Fruit fly (Drosophila melanogaster) whole organism, pupa: Measurements from ENCODE around the gene CG4301.

Source experiments
- CG10348 ChIP-seq: fragments of 200-800 bp; sonication (Bioruptor generic); IDR thresholded peaks from 2 replicates; pipeline ENCODE4 v1.3.6; 2022; ENCODE audit warnings: missing biosample characterization, missing genetic modification characterization
- CG12605 ChIP-seq: fragments of 200-800 bp; sonication (Bioruptor generic); IDR thresholded peaks from 2 replicates; pipeline ENCODE4 v1.3.6; 2022; ENCODE audit warnings: missing biosample characterization, missing genetic modification characterization
- CG13204 ChIP-seq: fragments of 200-800 bp; sonication (Bioruptor generic); optimal IDR thresholded peaks from 2 replicates; lab custom pipeline; 2018; ENCODE audit warnings: missing biosample characterization, mild to moderate bottlenecking, missing genetic modification characterization, moderate library complexity
- CG14655 ChIP-seq: fragments of 200-800 bp; sonication (Bioruptor generic); optimal IDR thresholded peaks from 3 replicates; lab custom pipeline; 2017; ENCODE audit warnings: mild to moderate bottlenecking, missing biosample characterization, missing genetic modification reagents, missing genetic modification characterization
- CG15710 ChIP-seq: fragments of 200-800 bp; sonication (Bioruptor generic); optimal IDR thresholded peaks from 2 replicates; lab custom pipeline; 2018; ENCODE audit warnings: missing biosample characterization, mild to moderate bottlenecking, missing genetic modification characterization, moderate library complexity
- CG17806 ChIP-seq: fragments of 200-800 bp; sonication (Bioruptor generic); optimal IDR thresholded peaks from 2 replicates; lab custom pipeline; 2018; ENCODE audit warnings: missing biosample characterization, mild to moderate bottlenecking, missing genetic modification characterization, moderate library complexity
- CG32121 ChIP-seq: fragments of 200-800 bp; sonication (Bioruptor generic); IDR thresholded peaks from 2 replicates; pipeline ENCODE4 v1.3.6; 2022; ENCODE audit warnings: missing biosample characterization, missing genetic modification characterization
- CG34367 ChIP-seq: fragments of 200-800 bp; sonication (Bioruptor generic); optimal IDR thresholded peaks from 2 replicates; lab custom pipeline; 2018; ENCODE audit warnings: missing biosample characterization, mild to moderate bottlenecking, missing genetic modification characterization
- CG4496 ChIP-seq: fragments of 200-800 bp; sonication (Bioruptor generic); IDR thresholded peaks from 3 replicates; pipeline ENCODE4 v1.3.6; 2022; ENCODE audit warnings: missing biosample characterization, missing genetic modification characterization
- CG8159 ChIP-seq: fragments of 200-800 bp; sonication (Bioruptor generic); optimal IDR thresholded peaks from 3 replicates; lab custom pipeline; 2018; ENCODE audit warnings: missing biosample characterization, mild to moderate bottlenecking, missing genetic modification characterization, moderate library complexity
- CG8301 ChIP-seq: fragments of 200-800 bp; sonication (Bioruptor generic); optimal IDR thresholded peaks from 2 replicates; lab custom pipeline; 2018; ENCODE audit warnings: missing biosample characterization, mild to moderate bottlenecking, missing genetic modification characterization
- CG9948 ChIP-seq: fragments of 200-800 bp; sonication (Bioruptor generic); optimal IDR thresholded peaks from 2 replicates; lab custom pipeline; 2018; ENCODE audit warnings: missing biosample characterization, mild to moderate bottlenecking, missing genetic modification characterization, moderate library complexity
- D1 ChIP-seq: fragments of 200-800 bp; sonication (Bioruptor generic); optimal IDR thresholded peaks from 2 replicates; lab custom pipeline; 2018; ENCODE audit warnings: missing biosample characterization, mild to moderate bottlenecking, missing genetic modification characterization, moderate library complexity
- EcR ChIP-seq: fragments of 200-800 bp; sonication (Bioruptor generic); optimal IDR thresholded peaks from 3 replicates; lab custom pipeline; 2019; ENCODE audit warnings: missing biosample characterization, missing genetic modification characterization, mild to moderate bottlenecking, moderate library complexity, missing genetic modification reagents
- Ets98B ChIP-seq: fragments of 200-800 bp; sonication (Bioruptor generic); IDR thresholded peaks from 2 replicates; pipeline ENCODE4 v1.3.6; 2022; ENCODE audit warnings: missing biosample characterization, missing genetic modification characterization
- Pif1A ChIP-seq: fragments of 200-800 bp; sonication (Bioruptor generic); optimal IDR thresholded peaks from 3 replicates; lab custom pipeline; 2016; ENCODE audit warnings: missing biosample characterization, missing genetic modification characterization
- Pif1B ChIP-seq: fragments of 200-800 bp; sonication (Bioruptor generic); optimal IDR thresholded peaks from 3 replicates; lab custom pipeline; 2016; ENCODE audit warnings: missing biosample characterization, missing genetic modification characterization
- Snoo ChIP-seq: fragments of 200-800 bp; sonication (Bioruptor generic); optimal IDR thresholded peaks from 3 replicates; lab custom pipeline; 2017; ENCODE audit warnings: missing biosample characterization, mild to moderate bottlenecking, missing genetic modification characterization, inconsistent platforms
- fd96Ca ChIP-seq: fragments of 200-800 bp; sonication (Bioruptor generic); IDR thresholded peaks from 3 replicates; pipeline ENCODE4 v1.3.6; 2022; ENCODE audit warnings: missing biosample characterization, missing genetic modification characterization
- gl ChIP-seq: fragments of 200-800 bp; sonication (Bioruptor generic); optimal IDR thresholded peaks from 2 replicates; lab custom pipeline; 2018; ENCODE audit warnings: missing biosample characterization, mild to moderate bottlenecking, missing genetic modification characterization
- rn ChIP-seq: fragments of 200-800 bp; sonication (Bioruptor generic); IDR thresholded peaks from 2 replicates; pipeline ENCODE4 v1.3.6; 2022; ENCODE audit warnings: missing biosample characterization, missing genetic modification characterization

CG4301 gene

DNA sequence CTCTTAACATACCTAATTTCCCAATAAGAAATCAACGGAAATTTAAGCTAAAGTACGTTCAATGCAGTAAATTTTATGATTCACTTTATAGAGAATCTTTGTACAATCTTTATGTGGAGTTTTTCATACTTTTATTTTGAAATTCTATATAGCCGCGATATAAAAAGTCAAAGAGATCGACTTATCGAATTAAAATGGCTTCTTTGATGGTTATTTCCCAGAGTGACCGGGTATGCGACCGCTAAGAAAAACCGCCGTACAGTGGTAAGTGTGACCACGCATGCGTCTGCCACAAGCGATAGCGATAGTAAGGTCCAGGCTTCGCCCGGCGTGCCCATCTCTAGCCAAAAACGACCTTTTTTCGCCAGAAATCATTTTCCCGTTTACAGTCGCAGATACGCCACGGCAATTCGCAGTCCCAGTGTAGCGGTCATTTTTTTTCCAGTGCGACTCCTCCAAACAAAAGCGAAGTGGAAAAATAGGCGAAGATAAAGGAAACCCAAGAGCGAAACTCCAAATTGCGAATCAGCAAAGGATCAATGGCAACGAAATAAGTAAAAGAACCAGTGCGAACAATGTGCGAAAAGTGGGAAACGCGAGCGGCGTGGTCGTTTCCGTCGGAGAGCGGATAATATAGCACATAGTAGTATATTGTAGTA, 17.3 kb downstream of the CG4301 start, which contains the start of gene hang:
Gene hang (plus strand): TSS at position 366 of the 659 bp plus-strand sequence.
- TF ChIP-seq Snoo (tag; lab: Kevin White, UChicago) (peak; percentile 2), CG10348 (GFP tag; lab: Robert Waterston, UW) (no peak), EcR (peak; percentile 17), fd96Ca (0 out of 3 replicates have a peak, but pooled peaks have one; percentile 35), CG8159 (tag; lab: Kevin White, UChicago) (peak; percentile 8), CG9948 (tag; lab: Kevin White, UChicago) (no peak), CG32121 (no peak), Pif1A (peak; percentile 26), Ets98B (GFP tag; lab: Robert Waterston, UW) (peak; percentile 4; the same call in 1 of the 2 replicates), Pif1B (GFP tag; lab: Kevin White, UChicago) (peak; percentile 23), CG4496 (GFP tag; lab: Robert Waterston, UW) (peak; percentile 70)

dm6 chrX:16423125-16423509, 17.8 kb downstream of the CG4301 start:
- TF ChIP-seq fd96Ca (peak; percentile 81), Pif1A (no peak), EcR (no peak), CG13204 (GFP tag; lab: Kevin White, UChicago) (peak; percentile 63), Ets98B (GFP tag; lab: Robert Waterston, UW) (peak; percentile 79; the same call in 1 of the 2 replicates), CG10348 (GFP tag; lab: Robert Waterston, UW) (no peak), CG8301 (tag; lab: Kevin White, UChicago) (no peak), Pif1B (GFP tag; lab: Kevin White, UChicago) (no peak), Snoo (tag; lab: Kevin White, UChicago) (no peak), gl (tag; lab: Kevin White, UChicago) (no peak), CG12605 (GFP tag; lab: Robert Waterston, UW) (peak; percentile 19; the same call in 1 of the 2 replicates), CG32121 (peak; percentile 79), CG17806 (tag; lab: Kevin White, UChicago) (no peak), CG4496 (GFP tag; lab: Robert Waterston, UW) (peak; percentile 69), CG8159 (tag; lab: Kevin White, UChicago) (no peak), CG34367 (tag; lab: Kevin White, UChicago) (no peak), CG9948 (tag; lab: Kevin White, UChicago) (no peak), D1 (tag; lab: Kevin White, UChicago) (no peak), CG14655 (GFP tag; lab: Kevin White, UChicago) (no peak), CG15710 (tag; lab: Kevin White, UChicago) (no peak), rn (GFP tag; lab: Robert Waterston, UW) (no peak)

DNA sequence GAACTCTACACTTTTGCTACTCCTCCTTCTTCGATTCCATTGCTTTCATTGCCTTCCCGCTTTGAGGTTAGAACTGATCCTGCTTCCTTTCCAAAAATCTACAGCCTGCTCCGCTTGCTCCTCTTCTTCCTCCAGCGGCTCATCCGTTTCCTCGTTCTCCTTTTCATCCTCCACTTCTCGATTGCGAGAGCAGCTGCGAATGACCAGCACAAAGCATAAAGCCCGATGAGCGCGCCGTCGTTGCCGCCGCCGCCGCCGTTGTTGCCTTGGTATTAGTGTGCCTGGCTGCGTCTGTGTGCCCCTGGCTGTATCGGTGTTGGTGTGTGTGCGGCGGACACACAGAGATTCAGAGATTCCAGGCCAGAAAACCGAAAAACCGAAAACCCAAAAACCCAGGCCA, 19.0 kb downstream of the CG4301 start:
- TF ChIP-seq D1 (tag; lab: Kevin White, UChicago), result no peak
- TF ChIP-seq CG4496 (GFP tag; lab: Robert Waterston, UW), result 0 out of 3 replicates have a peak, but pooled peaks have one; percentile 9
- no peak for TF ChIP-seq CG32121
- no peak for TF ChIP-seq CG15710 (tag; lab: Kevin White, UChicago)
- TF ChIP-seq Pif1A, result no peak
- no peak for TF ChIP-seq CG17806 (tag; lab: Kevin White, UChicago)
- TF ChIP-seq fd96Ca, result no peak
- no peak for TF ChIP-seq EcR
- TF ChIP-seq CG13204 (GFP tag; lab: Kevin White, UChicago), result peak; percentile 58
- no peak for TF ChIP-seq CG9948 (tag; lab: Kevin White, UChicago)
- TF ChIP-seq Snoo (tag; lab: Kevin White, UChicago), result no peak
- TF ChIP-seq CG34367 (tag; lab: Kevin White, UChicago), result no peak
- no peak for TF ChIP-seq Pif1B (GFP tag; lab: Kevin White, UChicago)

dm6 chrX:16425145-16425544, 19.8 kb downstream of the CG4301 start:
- no peak for TF ChIP-seq CG14655 (GFP tag; lab: Kevin White, UChicago)
- TF ChIP-seq CG12605 (GFP tag; lab: Robert Waterston, UW), result no peak
- peak; percentile 28; the same call in 1 of the 2 replicates for TF ChIP-seq CG32121
- peak; percentile 8 for TF ChIP-seq CG13204 (GFP tag; lab: Kevin White, UChicago)
- TF ChIP-seq Ets98B (GFP tag; lab: Robert Waterston, UW), result peak; percentile 20; the same call in 1 of the 2 replicates
- TF ChIP-seq Pif1B (GFP tag; lab: Kevin White, UChicago), result peak; percentile 10
- peak; percentile 16 for TF ChIP-seq Snoo (tag; lab: Kevin White, UChicago)
- peak; percentile 15 for TF ChIP-seq EcR
- TF ChIP-seq gl (tag; lab: Kevin White, UChicago), result peak; percentile 1
- TF ChIP-seq, all 21 proteins: peak for 7

DNA sequence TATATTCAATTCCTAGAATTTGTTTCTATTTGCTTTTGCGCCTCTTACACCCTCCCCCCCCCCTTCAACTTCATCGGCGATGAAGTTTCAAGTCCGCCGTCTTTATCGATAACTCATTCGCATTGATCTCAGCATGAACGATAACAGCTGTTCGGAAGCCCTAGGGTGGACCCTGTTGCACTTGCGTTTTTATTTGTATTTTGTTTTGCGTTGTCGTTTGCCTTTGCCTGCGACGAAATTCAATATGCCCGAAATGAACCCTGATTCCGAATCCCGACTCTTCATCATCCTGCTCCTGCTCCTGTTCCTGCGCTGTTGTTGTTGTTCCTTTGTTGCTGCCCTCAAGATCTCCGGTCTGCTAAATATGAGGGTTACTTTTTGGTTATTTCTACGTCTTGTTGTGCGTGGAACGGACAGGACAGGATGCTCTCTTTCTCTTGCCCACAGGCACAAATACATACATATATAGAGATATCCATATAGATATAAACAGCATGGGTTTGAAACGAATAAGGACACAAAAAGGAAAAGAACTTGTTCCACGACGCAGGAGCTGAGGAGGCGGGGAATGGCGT, 21.3 kb downstream of the CG4301 start:
- TF ChIP-seq CG8159 (tag; lab: Kevin White, UChicago) (peak; percentile 97), CG15710 (tag; lab: Kevin White, UChicago) (peak; percentile 10), CG14655 (GFP tag; lab: Kevin White, UChicago) (no peak), Pif1A (no peak), fd96Ca (0 out of 3 replicates have a peak, but pooled peaks have one; percentile 7), EcR (peak; percentile 33), CG13204 (GFP tag; lab: Kevin White, UChicago) (no peak), CG34367 (tag; lab: Kevin White, UChicago) (no peak), gl (tag; lab: Kevin White, UChicago) (no peak), Snoo (tag; lab: Kevin White, UChicago) (peak; percentile 4)
